Worm (Caenorhabditis elegans): ENCODE results near the gene fic-1.
"Not testable (repeated sequence)": the region's sequence is repeated elsewhere in the genome, so short reads cannot be mapped to it uniquely, and the experiment has no call there.

fic-1 gene

ce11 chrIV:10987342-10987945, 50.2 kb downstream of the fic-1 start, which contains the start of gene Y43E12A.3:
Gene Y43E12A.3, plus strand, starts transcription at chrIV:10987895.
- TF ChIP-seq mxl-3 (GFP tag; optimal IDR thresholded peaks at IDR 0.05); nhr-10 (tag; optimal IDR thresholded peaks at IDR 0.05); T26A8.4 (GFP tag; IDR thresholded peaks at IDR 0.05): not testable (repeated sequence)

Measured in whole organism, L4 larva.